Worm (Caenorhabditis elegans) whole organism, late embryonic: ENCODE results near the gene nlp-28.

ENCODE experiments used
- C08G9.2 ChIP-seq: sonication (generic microtip); optimal IDR thresholded peaks from 2 replicates; lab custom pipeline; 2016; ENCODE audit warnings: mild to moderate bottlenecking, missing genetic modification characterization, moderate library complexity, missing compliant biosample characterization
- K02D7.2 ChIP-seq: sonication (generic microtip); optimal IDR thresholded peaks from 2 replicates; lab custom pipeline; 2017; ENCODE audit warnings: mild to moderate bottlenecking, missing genetic modification characterization, missing compliant biosample characterization
- T23F11.4 ChIP-seq: fragments of 200-800 bp; sonication (Bioruptor generic); optimal IDR thresholded peaks from 2 replicates; lab custom pipeline; 2018; ENCODE audit warnings: mild to moderate bottlenecking, missing genetic modification characterization, missing compliant biosample characterization
- ceh-14 ChIP-seq: sonication (generic microtip); optimal IDR thresholded peaks from 2 replicates; lab custom pipeline; 2016; ENCODE audit warnings: missing genotype, missing genetic modification characterization, missing compliant biosample characterization
- ceh-2 ChIP-seq: sonication (generic microtip); optimal IDR thresholded peaks from 2 replicates; lab custom pipeline; 2016; ENCODE audit warnings: missing genotype, missing genetic modification characterization, missing compliant biosample characterization
- ceh-22 ChIP-seq: sonication (generic microtip); optimal IDR thresholded peaks from 2 replicates; lab custom pipeline; 2017; ENCODE audit warnings: missing biosample characterization, missing genetic modification characterization
- ceh-24 ChIP-seq: sonication (generic microtip); optimal IDR thresholded peaks from 2 replicates; lab custom pipeline; 2016; ENCODE audit warnings: mild to moderate bottlenecking, missing genetic modification characterization, missing compliant biosample characterization
- ceh-6 ChIP-seq: fragments of 200-800 bp; sonication (Bioruptor generic); optimal IDR thresholded peaks from 2 replicates; lab custom pipeline; 2018; ENCODE audit warnings: mild to moderate bottlenecking, missing genetic modification characterization, missing compliant biosample characterization
- ceh-9 ChIP-seq: sonication (generic microtip); optimal IDR thresholded peaks from 2 replicates; lab custom pipeline; 2016; ENCODE audit warnings: mild to moderate bottlenecking, missing genetic modification characterization, inconsistent platforms, missing compliant biosample characterization
- che-1 ChIP-seq: sonication (generic microtip); optimal IDR thresholded peaks from 2 replicates; lab custom pipeline; 2016; ENCODE audit warnings: mild to moderate bottlenecking, missing genetic modification characterization, missing compliant biosample characterization
- dmd-4 ChIP-seq: sonication (generic microtip); optimal IDR thresholded peaks from 2 replicates; lab custom pipeline; 2016; ENCODE audit warnings: borderline replicate concordance, missing genetic modification characterization, missing compliant biosample characterization
- elt-2 ChIP-seq: sonication (generic microtip); optimal IDR thresholded peaks from 2 replicates; lab custom pipeline; 2016; ENCODE audit warnings: missing genetic modification reagents, missing genetic modification characterization, missing compliant biosample characterization
- fkh-10 ChIP-seq: fragments of 150-350 bp; optimal IDR thresholded peaks from 2 replicates; lab custom pipeline; 2014; ENCODE audit warnings: missing biosample characterization, missing genetic modification reagents, missing genetic modification characterization
- gmeb-2 ChIP-seq: sonication (generic microtip); optimal IDR thresholded peaks from 2 replicates; lab custom pipeline; 2016; ENCODE audit warnings: missing genetic modification characterization, inconsistent platforms, missing compliant biosample characterization
- hlh-13 ChIP-seq: fragments of 200-800 bp; sonication (Bioruptor generic); optimal IDR thresholded peaks from 2 replicates; lab custom pipeline; 2018; ENCODE audit warnings: mild to moderate bottlenecking, missing genetic modification characterization, missing compliant biosample characterization
- hlh-30 ChIP-seq: sonication (generic microtip); optimal IDR thresholded peaks from 2 replicates; lab custom pipeline; 2017; ENCODE audit warnings: antibody characterized with exemption, missing genetic modification characterization, missing compliant biosample characterization; ENCODE audit not compliant: insufficient read depth
- lim-6 ChIP-seq: sonication (generic microtip); optimal IDR thresholded peaks from 2 replicates; lab custom pipeline; 2016; ENCODE audit warnings: missing genetic modification characterization, missing compliant biosample characterization
- madf-2 ChIP-seq: sonication (generic microtip); optimal IDR thresholded peaks from 2 replicates; lab custom pipeline; 2017; ENCODE audit warnings: missing genetic modification characterization, missing compliant biosample characterization
- mec-3 ChIP-seq: sonication (generic microtip); optimal IDR thresholded peaks from 2 replicates; lab custom pipeline; 2016; ENCODE audit warnings: borderline replicate concordance, missing genetic modification characterization, missing compliant biosample characterization
- nfya-1 ChIP-seq: sonication (generic microtip); optimal IDR thresholded peaks from 2 replicates; lab custom pipeline; 2017; ENCODE audit warnings: missing genetic modification characterization, mild to moderate bottlenecking, missing compliant biosample characterization, antibody characterized with exemption, moderate library complexity
- nhr-11 ChIP-seq: fragments of 150-350 bp; optimal IDR thresholded peaks from 2 replicates; lab custom pipeline; 2014; ENCODE audit warnings: missing biosample characterization, missing genetic modification characterization
- odd-2 ChIP-seq: sonication (generic microtip); optimal IDR thresholded peaks from 2 replicates; lab custom pipeline; 2017; ENCODE audit warnings: antibody characterized with exemption, mild to moderate bottlenecking, missing genetic modification characterization, missing compliant biosample characterization
- pag-3 ChIP-seq: sonication (generic microtip); optimal IDR thresholded peaks from 2 replicates; lab custom pipeline; 2016; ENCODE audit warnings: missing compliant biosample characterization, missing genetic modification characterization, borderline replicate concordance
- pax-1 ChIP-seq: fragments of 150-350 bp; optimal IDR thresholded peaks from 2 replicates; lab custom pipeline; 2014; ENCODE audit warnings: missing biosample characterization, missing genetic modification characterization
- pha-4 ChIP-seq: fragments of 150-350 bp; optimal IDR thresholded peaks from 2 replicates; lab custom pipeline; 2018; ENCODE audit warnings: missing biosample characterization, missing genetic modification reagents, missing genetic modification characterization
- rnt-1 ChIP-seq: sonication (generic microtip); optimal IDR thresholded peaks from 2 replicates; lab custom pipeline; 2016; ENCODE audit warnings: missing genetic modification characterization, missing compliant biosample characterization
- syd-9 ChIP-seq: sonication (generic microtip); optimal IDR thresholded peaks from 2 replicates; lab custom pipeline; 2016; ENCODE audit warnings: mild to moderate bottlenecking, missing genetic modification characterization, moderate library complexity, missing compliant biosample characterization
- tbx-2 ChIP-seq: sonication (generic microtip); optimal IDR thresholded peaks from 2 replicates; lab custom pipeline; 2016; ENCODE audit warnings: missing genetic modification characterization, missing compliant biosample characterization
- ttx-3 ChIP-seq: sonication (generic microtip); optimal IDR thresholded peaks from 2 replicates; lab custom pipeline; 2016; ENCODE audit warnings: missing genetic modification reagents, missing genetic modification characterization, missing compliant biosample characterization
- unc-55 ChIP-seq: sonication (generic microtip); optimal IDR thresholded peaks from 2 replicates; lab custom pipeline; 2017; ENCODE audit warnings: missing biosample characterization, missing genetic modification reagents, missing genetic modification characterization
- unc-86 ChIP-seq: sonication (generic microtip); optimal IDR thresholded peaks from 2 replicates; lab custom pipeline; 2016; ENCODE audit warnings: missing genetic modification characterization, missing compliant biosample characterization
- ztf-16 ChIP-seq: sonication (generic microtip); optimal IDR thresholded peaks from 2 replicates; lab custom pipeline; 2017; ENCODE audit warnings: missing genetic modification characterization, missing compliant biosample characterization

Gene nlp-28

DNA sequence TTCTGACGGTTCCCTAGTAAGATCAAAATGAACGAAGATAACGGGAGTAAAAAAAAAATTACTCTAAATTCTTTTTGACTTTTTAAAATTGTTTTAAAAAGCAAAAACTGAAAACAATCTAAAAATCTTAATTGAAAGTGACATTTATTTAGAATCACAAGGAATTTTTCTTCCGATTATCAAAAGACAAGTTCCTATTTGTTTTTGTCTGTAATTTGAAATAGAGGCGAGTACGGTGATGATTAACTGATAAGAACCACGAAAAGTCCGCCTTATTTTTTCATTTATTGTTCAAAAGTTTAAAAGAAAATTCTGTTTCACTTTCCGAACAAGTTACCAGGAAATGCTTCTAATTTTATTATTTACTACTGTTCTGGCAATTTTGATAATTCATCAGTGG is 38.0 kb upstream of the nlp-28 start, which contains the start of gene dach-1:
TSS of gene dach-1 (plus strand) at position 301 of the 400 bp plus-strand sequence.
- TF ChIP-seq ztf-16 (tag; lab: Kevin White, UChicago) (no peak), T23F11.4 (GFP tag; lab: Kevin White, UChicago) (no peak)

DNA sequence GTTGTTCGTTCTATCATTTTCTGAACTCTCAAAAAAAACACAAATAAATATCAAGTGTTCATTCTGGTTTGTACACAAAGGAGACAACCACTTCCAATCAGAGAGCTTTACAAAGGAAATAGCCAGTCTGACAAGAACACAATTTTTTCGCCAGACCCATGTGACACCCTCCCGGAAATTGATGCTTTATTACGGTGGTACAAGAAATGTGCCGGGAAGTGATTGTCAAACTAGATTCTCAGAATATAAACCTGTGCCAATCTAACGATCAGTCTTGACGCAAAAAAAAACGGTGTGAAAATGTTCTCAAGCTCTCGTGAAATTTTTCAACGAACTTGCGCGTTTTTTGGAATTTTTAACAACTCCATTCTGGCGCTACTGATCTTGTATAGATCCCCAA is 34.0 kb upstream of the nlp-28 start, which contains the start of gene str-247:
TSS of gene str-247 (plus strand) at position 301 of the 400 bp plus-strand sequence.
- TF ChIP-seq ceh-6 (GFP tag; lab: Kevin White, UChicago) (no peak), che-1 (tag; lab: Kevin White, UChicago) (no peak), hlh-13 (no peak), syd-9 (tag; lab: Kevin White, UChicago) (no peak), mec-3 (tag; lab: Kevin White, UChicago) (no peak), nfya-1 (no peak), ceh-2 (tag; lab: Kevin White, UChicago) (no peak), K02D7.2 (tag; lab: Kevin White, UChicago) (no peak), madf-2 (tag; lab: Kevin White, UChicago) (no peak), ceh-14 (tag; lab: Kevin White, UChicago) (no peak), unc-55 (GFP tag; lab: Kevin White, UChicago) (no peak), dmd-4 (no peak), lim-6 (tag; lab: Kevin White, UChicago) (no peak), pha-4 (tag; lab: Kevin White, UChicago) (no peak), pax-1 (no peak)

- no peak for TF ChIP-seq ceh-6 (GFP tag; lab: Kevin White, UChicago)
- no peak for TF ChIP-seq C08G9.2
- TF ChIP-seq elt-2 (tag; lab: Kevin White, UChicago), result no peak
- TF ChIP-seq rnt-1 (tag; lab: Kevin White, UChicago), result no peak
- no peak for TF ChIP-seq tbx-2 (tag; lab: Kevin White, UChicago)
- TF ChIP-seq ttx-3 (tag; lab: Kevin White, UChicago), result no peak
- no peak for TF ChIP-seq fkh-10 (GFP tag; lab: Kevin White, UChicago)
- no peak for TF ChIP-seq K02D7.2 (tag; lab: Kevin White, UChicago)
- TF ChIP-seq hlh-30 (tag; lab: Kevin White, UChicago), result no peak
- no peak for TF ChIP-seq ceh-24 (tag; lab: Kevin White, UChicago)
- no peak for TF ChIP-seq che-1 (tag; lab: Kevin White, UChicago)
- no peak for TF ChIP-seq ceh-22
- no peak for TF ChIP-seq gmeb-2
These were observed 30.1 kb upstream of the nlp-28 start, which contains the start of gene cyp-34A5 for ce11 chrV:3957608-3958007. Gene cyp-34A5 (minus strand): TSS chrV:3957708.

DNA sequence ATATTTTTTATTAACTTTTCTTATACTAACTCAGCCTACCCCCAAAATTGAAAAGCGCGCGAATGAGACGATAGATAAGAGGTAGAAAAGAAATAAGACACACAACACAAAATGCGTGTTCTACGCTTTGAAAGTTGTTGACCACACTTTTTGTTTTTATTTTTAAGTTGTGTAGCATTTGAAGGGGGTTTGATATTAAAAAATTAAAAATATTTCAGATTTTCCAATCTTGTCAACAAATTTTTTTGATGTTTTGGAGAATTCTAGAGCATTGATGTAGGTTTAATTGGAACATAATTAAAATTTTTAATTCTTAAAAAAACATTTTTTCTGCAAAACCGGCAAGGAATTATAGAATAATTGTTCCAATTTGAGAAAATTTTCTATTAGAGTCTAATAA is 26.5 kb upstream of the nlp-28 start, which contains the start of gene cyp-34A6:
TSS of gene cyp-34A6 (minus strand) at position 101 of the 400 bp plus-strand sequence.
- TF ChIP-seq pha-4 (tag; lab: Kevin White, UChicago) (no peak), T23F11.4 (GFP tag; lab: Kevin White, UChicago) (no peak), ceh-9 (tag; lab: Kevin White, UChicago) (no peak)

DNA sequence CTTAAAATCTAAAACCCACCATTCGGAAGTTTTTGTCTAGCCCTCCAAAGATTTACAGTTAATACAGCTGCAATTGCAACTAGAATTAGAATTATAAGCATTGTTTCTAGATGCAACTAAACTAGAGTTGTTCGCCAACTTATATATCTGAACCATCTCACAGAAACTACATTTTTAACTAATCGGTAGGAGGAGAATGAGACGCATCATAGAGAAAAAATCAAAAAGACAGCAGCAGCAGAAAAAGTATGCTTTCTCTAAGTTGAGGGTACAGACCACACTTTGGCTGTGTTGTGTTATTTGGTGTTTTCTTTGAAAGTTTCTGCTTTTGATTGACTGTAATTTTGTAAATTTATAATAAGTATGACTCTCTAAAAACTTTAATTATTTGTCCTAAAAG is 24.0 kb upstream of the nlp-28 start, which contains the start of gene cyp-34A7:
TSS of gene cyp-34A7 (minus strand) at position 101 of the 400 bp plus-strand sequence.
- no peak for TF ChIP-seq rnt-1 (tag; lab: Kevin White, UChicago)
- TF ChIP-seq pax-1, result no peak
- no peak for TF ChIP-seq hlh-13
- no peak for TF ChIP-seq C08G9.2
- TF ChIP-seq unc-86 (tag; lab: Kevin White, UChicago), result no peak

- TF ChIP-seq ceh-6 (GFP tag; lab: Kevin White, UChicago) (no peak), nhr-11 (tag; lab: Kevin White, UChicago) (no peak), pag-3 (tag; lab: Kevin White, UChicago) (no peak), ztf-16 (tag; lab: Kevin White, UChicago) (no peak), odd-2 (no peak)
These were observed 19.9 kb upstream of the nlp-28 start, which contains the start of gene cyp-34A8 for ce11 chrV:3967762-3968161. Gene cyp-34A8 (minus strand): TSS chrV:3967823.
